Worm (Caenorhabditis elegans) whole organism, young adult: ENCODE data around the gene F42C5.4.

Source experiments
- F52B5.7 ChIP-seq: sonication (generic microtip); optimal IDR thresholded peaks from 2 replicates; lab custom pipeline; 2016; ENCODE audit warnings: mild to moderate bottlenecking, missing genetic modification characterization, missing compliant biosample characterization
- Y53G8AR.9 ChIP-seq: fragments of 200-800 bp; sonication (Bioruptor generic); conservative IDR thresholded peaks from 2 replicates; pipeline ENCODE4 v1.3.6; 2022; ENCODE audit warnings: missing genetic modification reagents, missing genetic modification characterization, missing compliant biosample characterization
- Y79H2A.3 ChIP-seq: fragments of 200-800 bp; sonication (Bioruptor generic); conservative IDR thresholded peaks from 2 replicates; pipeline ENCODE4 v1.3.6; 2022; ENCODE audit warnings: missing genetic modification reagents, missing genetic modification characterization, missing compliant biosample characterization
- ZK185.1 ChIP-seq: sonication (generic microtip); optimal IDR thresholded peaks from 2 replicates; lab custom pipeline; 2016; ENCODE audit warnings: mild to moderate bottlenecking, missing genetic modification characterization, missing compliant biosample characterization; ENCODE audit not compliant: poor library complexity, severe bottlenecking
- aptf-3 ChIP-seq: fragments of 200-800 bp; sonication (Bioruptor generic); IDR thresholded peaks from 2 replicates; pipeline ENCODE4 v1.3.6; 2022; ENCODE audit warnings: missing genetic modification characterization, missing compliant biosample characterization
- athp-1 ChIP-seq: sonication (generic microtip); optimal IDR thresholded peaks from 2 replicates; lab custom pipeline; 2017; ENCODE audit warnings: mild to moderate bottlenecking, missing genetic modification characterization, missing compliant biosample characterization
- cebp-1 ChIP-seq, 2 experiments: fragments of 200-800 bp in 1 of 2; sonication (Bioruptor generic) in 1 of 2; sonication (generic microtip) in 1 of 2; IDR thresholded peaks in 1 of 2; optimal IDR thresholded peaks in 1 of 2; 2 replicates each; pipeline versions ENCODE4 v1.3.6 to Lab custom; 2017 to 2022; ENCODE audit warnings: missing compliant biosample characterization in 2 of 2, missing genetic modification characterization in 2 of 2, mild to moderate bottlenecking in 1 of 2, missing genetic modification reagents in 1 of 2, moderate library complexity in 1 of 2
- dox-1 ChIP-seq: fragments of 200-800 bp; sonication (Bioruptor generic); IDR thresholded peaks from 2 replicates; pipeline ENCODE4 v1.3.6; 2022; ENCODE audit warnings: missing genetic modification reagents, missing genetic modification characterization, missing compliant biosample characterization
- dpff-1 ChIP-seq: sonication (generic microtip); optimal IDR thresholded peaks from 2 replicates; lab custom pipeline; 2017; ENCODE audit warnings: mild to moderate bottlenecking, missing genetic modification characterization, missing compliant biosample characterization
- ekl-4 ChIP-seq: fragments of 200-800 bp; sonication (Bioruptor generic); IDR thresholded peaks from 2 replicates; pipeline ENCODE4 v1.3.6; 2022; ENCODE audit warnings: missing genetic modification reagents, missing genetic modification characterization, missing compliant biosample characterization
- gei-17 ChIP-seq: fragments of 200-800 bp; sonication (Bioruptor generic); optimal IDR thresholded peaks from 2 replicates; lab custom pipeline; 2018; ENCODE audit warnings: mild to moderate bottlenecking, missing genetic modification characterization, missing compliant biosample characterization
- hsf-1 ChIP-seq: fragments of 200-800 bp; sonication (Bioruptor generic); IDR thresholded peaks from 2 replicates; pipeline ENCODE4 v1.3.6; 2022; ENCODE audit warnings: missing genetic modification reagents, missing genetic modification characterization, missing compliant biosample characterization
- madf-6 ChIP-seq: fragments of 200-800 bp; sonication (Bioruptor generic); IDR thresholded peaks from 2 replicates; pipeline ENCODE4 v1.3.6; 2022; ENCODE audit warnings: missing genetic modification reagents, missing genetic modification characterization, missing compliant biosample characterization
- nhr-80 ChIP-seq: sonication (generic microtip); optimal IDR thresholded peaks from 2 replicates; lab custom pipeline; 2016; ENCODE audit warnings: missing genetic modification characterization, missing compliant biosample characterization
- pbrm-1 ChIP-seq: fragments of 200-800 bp; sonication (Bioruptor generic); IDR thresholded peaks from 2 replicates; pipeline ENCODE4 v1.3.6; 2022; ENCODE audit warnings: missing genetic modification reagents, missing genetic modification characterization, missing compliant biosample characterization
- snpc-4 ChIP-seq, 5 experiments: fragments of 150-350 bp in 1 of 5; sonication (generic microtip) in 4 of 5; optimal IDR thresholded peaks; 2 replicates each; lab custom pipeline; 2014 to 2018; ENCODE audit warnings: missing genetic modification characterization in 5 of 5, missing biosample characterization in 3 of 5, antibody characterized with exemption in 2 of 5, mild to moderate bottlenecking in 2 of 5, missing compliant biosample characterization in 2 of 5, missing genotype in 2 of 5, moderate library complexity in 2 of 5, missing genetic modification reagents in 1 of 5
- somi-1 ChIP-seq: fragments of 200-800 bp; sonication (Bioruptor generic); optimal IDR thresholded peaks from 2 replicates; lab custom pipeline; 2018; ENCODE audit warnings: mild to moderate bottlenecking, missing genetic modification characterization, missing compliant biosample characterization
- ztf-3 ChIP-seq: fragments of 200-800 bp; sonication (Bioruptor generic); optimal IDR thresholded peaks from 2 replicates; lab custom pipeline; 2018; ENCODE audit warnings: mild to moderate bottlenecking, missing genetic modification characterization, missing compliant biosample characterization

Gene F42C5.4

DNA sequence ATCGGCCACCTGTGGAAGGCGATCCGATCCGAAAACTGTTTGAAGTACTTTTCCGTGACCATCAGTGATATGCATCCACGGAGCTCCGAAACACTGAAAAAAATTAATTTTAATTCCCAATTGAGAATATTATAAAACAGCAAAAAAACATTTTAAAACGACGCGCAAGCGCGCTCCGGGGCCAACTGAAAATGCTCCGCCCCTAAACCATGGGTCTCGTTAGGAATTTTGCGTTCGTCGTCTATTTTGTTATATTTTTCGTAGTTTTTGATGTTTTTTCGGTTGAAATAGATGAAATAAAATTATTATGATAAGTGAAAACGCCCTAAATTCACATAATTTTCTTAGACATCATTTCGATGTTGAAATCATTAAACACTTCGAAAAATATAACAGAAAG is 51.4 kb downstream of the F42C5.4 start:
- TF ChIP-seq Y53G8AR.9 = 0 out of 2 replicates have a peak, but pooled peaks have one; percentile 45
- TF ChIP-seq hsf-1 = peak; percentile 58; the same call in 1 of the 2 replicates
- no peak for TF ChIP-seq somi-1 (GFP tag; lab: Kevin White, UChicago)
- no peak for TF ChIP-seq cebp-1 (GFP tag; IDR thresholded peaks at IDR 0.05; lab: Robert Waterston, UW)
- TF ChIP-seq cebp-1 (tag; optimal IDR thresholded peaks at IDR 0.05; lab: Kevin White, UChicago) = peak; percentile 27
- no peak for TF ChIP-seq ZK185.1 (tag; lab: Kevin White, UChicago)
- no peak for TF ChIP-seq Y79H2A.3
- TF ChIP-seq dpff-1 (tag; lab: Kevin White, UChicago) = peak; percentile 53
- TF ChIP-seq madf-6 (GFP tag; lab: Robert Waterston, UW) = peak; percentile 18; the same call in 1 of the 2 replicates
- no peak for TF ChIP-seq ekl-4 (GFP tag; lab: Robert Waterston, UW)
- TF ChIP-seq gei-17 = no peak
- no peak for TF ChIP-seq nhr-80 (tag; lab: Kevin White, UChicago)
- TF ChIP-seq snpc-4 (GFP tag; optimal IDR thresholded peaks at IDR 0.05; lab: Kevin White, UChicago) = no peak
- TF ChIP-seq snpc-4 (tag; optimal IDR thresholded peaks at IDR 0.05; lab: Kevin White, UChicago) = peak in 1 of 4 experiments; percentile 29
- TF ChIP-seq pbrm-1 (GFP tag; lab: Robert Waterston, UW) = no peak
- TF ChIP-seq ztf-3 (GFP tag; lab: Kevin White, UChicago) = no peak
- peak; percentile 59 for TF ChIP-seq F52B5.7 (tag; lab: Kevin White, UChicago)
- no peak for TF ChIP-seq dox-1
- TF ChIP-seq aptf-3 = no peak
- no peak for TF ChIP-seq athp-1 (tag; lab: Kevin White, UChicago)
